Worm (Caenorhabditis elegans) whole organism, L4 larva: ENCODE results near the gene klc-2.

Experiments
- F37D6.2 ChIP-seq: sonication (generic microtip); optimal IDR thresholded peaks from 2 replicates; lab custom pipeline; 2016; ENCODE audit warnings: mild to moderate bottlenecking, missing genetic modification characterization, missing compliant biosample characterization
- T20F7.1 ChIP-seq: fragments of 200-800 bp; sonication (Bioruptor generic); optimal IDR thresholded peaks from 2 replicates; lab custom pipeline; 2018; ENCODE audit warnings: mild to moderate bottlenecking, missing genetic modification characterization, missing compliant biosample characterization
- Y48G9A.11 ChIP-seq: fragments of 200-800 bp; sonication (Bioruptor generic); IDR thresholded peaks from 2 replicates; pipeline ENCODE4 v1.3.6; 2022; ENCODE audit warnings: missing genetic modification reagents, missing genetic modification characterization, missing compliant biosample characterization
- Y5F2A.4 ChIP-seq: fragments of 200-800 bp; sonication (Bioruptor generic); optimal IDR thresholded peaks from 2 replicates; lab custom pipeline; 2018; ENCODE audit warnings: mild to moderate bottlenecking, missing genetic modification characterization, missing compliant biosample characterization
- Y75B8A.6 ChIP-seq: fragments of 200-800 bp; sonication (Bioruptor generic); IDR thresholded peaks from 2 replicates; pipeline ENCODE4 v1.3.6; 2022; ENCODE audit warnings: missing genetic modification reagents, missing genetic modification characterization, missing compliant biosample characterization
- ZK546.5 ChIP-seq, 2 experiments: sonication (generic microtip); optimal IDR thresholded peaks; 2 replicates each; lab custom pipeline; 2017; ENCODE audit warnings: missing biosample characterization in 2 of 2, missing genetic modification characterization in 2 of 2
- ama-1 ChIP-seq: fragments of 150-350 bp; optimal IDR thresholded peaks from 2 replicates; lab custom pipeline; 2014; ENCODE audit warnings: inconsistent platforms, mixed read lengths
- arid-1 ChIP-seq: fragments of 200-800 bp; sonication (Bioruptor generic); conservative IDR thresholded peaks from 2 replicates; pipeline ENCODE4 v1.3.6; 2022; ENCODE audit warnings: missing genetic modification reagents, missing genetic modification characterization, missing compliant biosample characterization
- ceh-44 ChIP-seq: fragments of 200-800 bp; sonication (Bioruptor generic); IDR thresholded peaks from 2 replicates; pipeline ENCODE4 v1.3.6; 2022; ENCODE audit warnings: missing genetic modification reagents, missing genetic modification characterization, missing compliant biosample characterization
- ctbp-1 ChIP-seq: fragments of 200-800 bp; sonication (Bioruptor generic); IDR thresholded peaks from 2 replicates; pipeline ENCODE4 v1.3.6; 2022; ENCODE audit warnings: missing genetic modification reagents, missing genetic modification characterization, missing compliant biosample characterization
- daf-12 ChIP-seq: fragments of 150-350 bp; optimal IDR thresholded peaks from 2 replicates; lab custom pipeline; 2014; ENCODE audit warnings: missing biosample characterization, missing genetic modification reagents, missing genetic modification characterization
- daf-19 ChIP-seq: fragments of 200-800 bp; sonication (Bioruptor generic); conservative IDR thresholded peaks from 2 replicates; pipeline ENCODE4 v1.3.6; 2022; ENCODE audit warnings: missing genetic modification characterization, missing compliant biosample characterization
- dmd-6 ChIP-seq: fragments of 200-800 bp; sonication (Bioruptor generic); IDR thresholded peaks from 2 replicates; pipeline ENCODE4 v1.3.6; 2022; ENCODE audit warnings: missing genetic modification reagents, missing genetic modification characterization, missing compliant biosample characterization
- dmd-9 ChIP-seq: fragments of 200-800 bp; sonication (Bioruptor generic); IDR thresholded peaks from 2 replicates; pipeline ENCODE4 v1.3.6; 2022; ENCODE audit warnings: missing genetic modification reagents, missing genetic modification characterization, missing compliant biosample characterization
- dpl-1 ChIP-seq: fragments of 150-350 bp; optimal IDR thresholded peaks from 2 replicates; lab custom pipeline; 2014; ENCODE audit warnings: missing biosample characterization, missing genetic modification reagents, missing genetic modification characterization
- duxl-1 ChIP-seq: sonication (generic microtip); optimal IDR thresholded peaks from 2 replicates; lab custom pipeline; 2016; ENCODE audit warnings: mild to moderate bottlenecking, missing genetic modification characterization, moderate library complexity, missing compliant biosample characterization; ENCODE audit not compliant: poor library complexity
- egl-43 ChIP-seq: fragments of 200-800 bp; sonication (Bioruptor generic); IDR thresholded peaks from 2 replicates; pipeline ENCODE4 v1.3.6; 2022; ENCODE audit warnings: missing genetic modification reagents, missing genetic modification characterization, missing compliant biosample characterization
- fkh-10 ChIP-seq: fragments of 150-350 bp; optimal IDR thresholded peaks from 2 replicates; lab custom pipeline; 2014; ENCODE audit warnings: missing biosample characterization, missing genetic modification reagents, missing genetic modification characterization
- fos-1 ChIP-seq: fragments of 150-350 bp; optimal IDR thresholded peaks from 2 replicates; lab custom pipeline; 2014; ENCODE audit warnings: missing biosample characterization, missing genetic modification characterization
- gei-8 ChIP-seq: fragments of 200-800 bp; sonication (Bioruptor generic); optimal IDR thresholded peaks from 2 replicates; lab custom pipeline; 2018; ENCODE audit warnings: mild to moderate bottlenecking, missing genetic modification characterization, missing compliant biosample characterization
- hlh-11 ChIP-seq: fragments of 200-800 bp; sonication (Bioruptor generic); optimal IDR thresholded peaks from 2 replicates; lab custom pipeline; 2018; ENCODE audit warnings: mild to moderate bottlenecking, missing genetic modification characterization, missing compliant biosample characterization
- hlh-30 ChIP-seq: sonication (generic microtip); optimal IDR thresholded peaks from 2 replicates; lab custom pipeline; 2017; ENCODE audit warnings: antibody characterized with exemption, mild to moderate bottlenecking, missing genetic modification characterization, missing compliant biosample characterization; ENCODE audit not compliant: insufficient read depth
- hmg-1.1 ChIP-seq: fragments of 200-800 bp; sonication (Bioruptor generic); IDR thresholded peaks from 2 replicates; pipeline ENCODE4 v1.3.6; 2022; ENCODE audit warnings: missing genetic modification reagents, missing genetic modification characterization, missing compliant biosample characterization
- jun-1 ChIP-seq: fragments of 150-350 bp; optimal IDR thresholded peaks from 2 replicates; lab custom pipeline; 2014; ENCODE audit warnings: missing biosample characterization, missing genetic modification reagents, missing genetic modification characterization
- lin-38 ChIP-seq: fragments of 200-800 bp; sonication (Bioruptor generic); IDR thresholded peaks from 2 replicates; pipeline ENCODE4 v1.3.6; 2022; ENCODE audit warnings: missing genetic modification reagents, missing genetic modification characterization, missing compliant biosample characterization
- lsy-2 ChIP-seq, 2 experiments: fragments of 150-350 bp in 1 of 2; sonication (generic microtip) in 1 of 2; optimal IDR thresholded peaks; 2 replicates each; lab custom pipeline; 2014 to 2017; ENCODE audit warnings: missing biosample characterization in 2 of 2, missing genetic modification characterization in 2 of 2
- madf-5 ChIP-seq, 2 experiments: fragments of 200-800 bp; sonication (Bioruptor generic); IDR thresholded peaks; 2 replicates each; pipeline ENCODE4 v1.3.6; 2022; ENCODE audit warnings: missing compliant biosample characterization in 2 of 2, missing genetic modification characterization in 2 of 2
- mdt-29 ChIP-seq: fragments of 200-800 bp; sonication (Bioruptor generic); IDR thresholded peaks from 2 replicates; pipeline ENCODE4 v1.3.6; 2022; ENCODE audit warnings: missing genetic modification reagents, missing genetic modification characterization, missing compliant biosample characterization
- mes-2 ChIP-seq: sonication (generic microtip); optimal IDR thresholded peaks from 2 replicates; lab custom pipeline; 2016; ENCODE audit warnings: missing genotype, mild to moderate bottlenecking, missing genetic modification characterization, missing compliant biosample characterization; ENCODE audit not compliant: poor library complexity, severe bottlenecking
- mxl-3 ChIP-seq: fragments of 200-800 bp; sonication (Bioruptor generic); optimal IDR thresholded peaks from 2 replicates; lab custom pipeline; 2018; ENCODE audit warnings: mild to moderate bottlenecking, missing genetic modification characterization, missing compliant biosample characterization
- nhr-10 ChIP-seq: fragments of 150-350 bp; optimal IDR thresholded peaks from 2 replicates; lab custom pipeline; 2014; ENCODE audit warnings: missing biosample characterization, missing genetic modification characterization
- nhr-11 ChIP-seq: fragments of 150-350 bp; optimal IDR thresholded peaks from 2 replicates; lab custom pipeline; 2014; ENCODE audit warnings: missing biosample characterization, missing genetic modification characterization
- nhr-28 ChIP-seq: fragments of 150-350 bp; optimal IDR thresholded peaks from 2 replicates; lab custom pipeline; 2014; ENCODE audit warnings: missing biosample characterization, missing genetic modification characterization
- nhr-6 ChIP-seq: fragments of 150-350 bp; optimal IDR thresholded peaks from 2 replicates; lab custom pipeline; 2014; ENCODE audit warnings: missing biosample characterization, missing genetic modification characterization
- sdz-12 ChIP-seq: fragments of 200-800 bp; sonication (Bioruptor generic); optimal IDR thresholded peaks from 2 replicates; lab custom pipeline; 2018; ENCODE audit warnings: mild to moderate bottlenecking, missing genetic modification characterization, missing compliant biosample characterization
- set-16 ChIP-seq: fragments of 200-800 bp; sonication (Bioruptor generic); IDR thresholded peaks from 2 replicates; pipeline ENCODE4 v1.3.6; 2022; ENCODE audit warnings: missing genetic modification reagents, missing genetic modification characterization, missing compliant biosample characterization
- skn-1 ChIP-seq: fragments of 150-350 bp; optimal IDR thresholded peaks from 2 replicates; lab custom pipeline; 2014; ENCODE audit warnings: missing biosample characterization, missing genetic modification characterization
- snpc-1.2 ChIP-seq: fragments of 200-800 bp; sonication (Bioruptor generic); IDR thresholded peaks from 2 replicates; pipeline ENCODE4 v1.3.6; 2022; ENCODE audit warnings: missing genetic modification reagents, missing genetic modification characterization, missing compliant biosample characterization
- spr-3 ChIP-seq: fragments of 200-800 bp; sonication (Bioruptor generic); optimal IDR thresholded peaks from 2 replicates; lab custom pipeline; 2018; ENCODE audit warnings: mild to moderate bottlenecking, missing genetic modification characterization, missing compliant biosample characterization
- tra-1 ChIP-seq: fragments of 200-800 bp; sonication (Bioruptor generic); IDR thresholded peaks from 2 replicates; pipeline ENCODE4 v1.3.6; 2022; ENCODE audit warnings: missing genetic modification reagents, missing genetic modification characterization, missing compliant biosample characterization
- unc-130 ChIP-seq: sonication (generic microtip); optimal IDR thresholded peaks from 2 replicates; lab custom pipeline; 2016; ENCODE audit warnings: missing genetic modification reagents, missing genetic modification characterization, missing compliant biosample characterization
- zfp-2 ChIP-seq: sonication (generic microtip); optimal IDR thresholded peaks from 2 replicates; lab custom pipeline; 2016; ENCODE audit warnings: mild to moderate bottlenecking, missing genetic modification characterization, missing compliant biosample characterization
- zfp-3 ChIP-seq: fragments of 200-800 bp; sonication (Bioruptor generic); conservative IDR thresholded peaks from 2 replicates; pipeline ENCODE4 v1.3.6; 2022; ENCODE audit warnings: missing genetic modification reagents, missing genetic modification characterization, missing compliant biosample characterization
- zip-11 ChIP-seq: fragments of 200-800 bp; sonication (Bioruptor generic); IDR thresholded peaks from 2 replicates; pipeline ENCODE4 v1.3.6; 2022; ENCODE audit warnings: missing genetic modification characterization, missing compliant biosample characterization
- zip-2 ChIP-seq: fragments of 150-350 bp; optimal IDR thresholded peaks from 2 replicates; lab custom pipeline; 2014; ENCODE audit warnings: missing biosample characterization, missing genetic modification characterization
- ztf-11 ChIP-seq: fragments of 150-350 bp; optimal IDR thresholded peaks from 2 replicates; lab custom pipeline; 2014; ENCODE audit warnings: missing biosample characterization, missing genetic modification characterization

The klc-2 gene

ce11 chrV:5536240-5536811 is 44.9 kb downstream of the klc-2 start, which contains the start of the genes cox-16 and syp-2:
Gene cox-16 (minus strand): TSS chrV:5536243.
Gene syp-2 (plus strand): TSS chrV:5536487.
- peak; percentile 8 for TF ChIP-seq mes-2 (tag; lab: Kevin White, UChicago)
- no peak for TF ChIP-seq Y5F2A.4 (GFP tag; lab: Kevin White, UChicago)
- TF ChIP-seq Y48G9A.11 (GFP tag; lab: Robert Waterston, UW): peak; percentile 97
- TF ChIP-seq spr-3 (GFP tag; lab: Kevin White, UChicago): no peak
- TF ChIP-seq egl-43 (GFP tag; lab: Robert Waterston, UW): no peak
- no peak for TF ChIP-seq dmd-6 (GFP tag; lab: Robert Waterston, UW)
- no peak for TF ChIP-seq nhr-28 (tag; lab: Kevin White, UChicago)
- TF ChIP-seq fkh-10 (GFP tag; lab: Kevin White, UChicago): no peak
- no peak for TF ChIP-seq skn-1 (tag; lab: Kevin White, UChicago)
- TF ChIP-seq dmd-9: no peak
- TF ChIP-seq arid-1 (GFP tag; lab: Robert Waterston, UW): no peak
- TF ChIP-seq hlh-11 (tag; lab: Kevin White, UChicago): no peak
- no peak for TF ChIP-seq set-16 (GFP tag; lab: Robert Waterston, UW)
- no peak for TF ChIP-seq lsy-2 (tag; optimal IDR thresholded peaks at IDR 0.05; lab: Kevin White, UChicago)
- no peak for TF ChIP-seq mdt-29 (GFP tag; lab: Robert Waterston, UW)
- no peak for TF ChIP-seq zip-2 (tag; lab: Kevin White, UChicago)
- TF ChIP-seq ZK546.5 (tag; optimal IDR thresholded peaks at IDR 0.05; lab: Kevin White, UChicago): no peak
- TF ChIP-seq jun-1 (tag; lab: Kevin White, UChicago): no peak
- TF ChIP-seq F37D6.2 (tag; lab: Kevin White, UChicago): no peak
- TF ChIP-seq zfp-3 (GFP tag; lab: Robert Waterston, UW): no peak
- TF ChIP-seq zip-11 (GFP tag; lab: Robert Waterston, UW): no peak
- TF ChIP-seq unc-130 (GFP tag; lab: Kevin White, UChicago): peak; percentile 26
- no peak for TF ChIP-seq daf-19
- no peak for TF ChIP-seq fos-1 (tag; lab: Kevin White, UChicago)
- 0 out of 2 replicates have a peak, but pooled peaks have one; percentile 32 for TF ChIP-seq hmg-1.1 (GFP tag; lab: Robert Waterston, UW)
- TF ChIP-seq dpl-1 (GFP tag; lab: Kevin White, UChicago): no peak
- TF ChIP-seq mxl-3 (GFP tag; lab: Kevin White, UChicago): no peak
- no peak for TF ChIP-seq sdz-12 (GFP tag; lab: Kevin White, UChicago)
- TF ChIP-seq ctbp-1 (GFP tag; lab: Robert Waterston, UW): no peak
- TF ChIP-seq nhr-6 (tag; lab: Kevin White, UChicago): no peak
- TF ChIP-seq Y75B8A.6 (GFP tag; lab: Robert Waterston, UW): no peak
- peak; percentile 96 for TF ChIP-seq T20F7.1 (GFP tag; lab: Kevin White, UChicago)
- no peak for TF ChIP-seq tra-1 (GFP tag; lab: Robert Waterston, UW)
- no peak for TF ChIP-seq duxl-1
- TF ChIP-seq snpc-1.2 (GFP tag; lab: Robert Waterston, UW): 0 out of 2 replicates have a peak, but pooled peaks have one; percentile 36
- TF ChIP-seq hlh-30 (tag; lab: Kevin White, UChicago): peak; percentile 18
- no peak for TF ChIP-seq lin-38
- no peak for TF ChIP-seq ztf-11 (tag; lab: Kevin White, UChicago)
- TF ChIP-seq ceh-44 (GFP tag; lab: Robert Waterston, UW): no peak
- TF ChIP-seq nhr-10 (tag; lab: Kevin White, UChicago): no peak
- TF ChIP-seq daf-12 (tag; lab: Kevin White, UChicago): no peak
- TF ChIP-seq gei-8 (GFP tag; lab: Kevin White, UChicago): no peak
- no peak for TF ChIP-seq zfp-2 (tag; lab: Kevin White, UChicago)
- TF ChIP-seq madf-5 (GFP tag; IDR thresholded peaks at IDR 0.05; lab: Robert Waterston, UW): no peak
- no peak for TF ChIP-seq nhr-11
- no peak for TF ChIP-seq ama-1 (lab: Kevin White, UChicago)
